Worm (Caenorhabditis elegans) whole organism, L2 larva: ENCODE results near the gene pro-1.
A peak's percentile ranks its signal among the peaks of the same experiment; 100 is the strongest.

ENCODE experiments used
- C34F6.9 ChIP-seq: fragments of 150-350 bp; optimal IDR thresholded peaks from 2 replicates; lab custom pipeline; 2014; ENCODE audit warnings: missing biosample characterization, missing genetic modification characterization
- F13H6.1 ChIP-seq: sonication (generic microtip); optimal IDR thresholded peaks from 2 replicates; lab custom pipeline; 2016; ENCODE audit warnings: missing genetic modification characterization, missing compliant biosample characterization
- R02D3.7 ChIP-seq: fragments of 150-350 bp; optimal IDR thresholded peaks from 2 replicates; lab custom pipeline; 2014; ENCODE audit warnings: missing biosample characterization, missing genetic modification characterization
- Y55F3AM.14 ChIP-seq: fragments of 200-800 bp; sonication (Bioruptor generic); optimal IDR thresholded peaks from 2 replicates; lab custom pipeline; 2018; ENCODE audit warnings: mild to moderate bottlenecking, missing genetic modification characterization, missing compliant biosample characterization
- ZK546.5 ChIP-seq: sonication (generic microtip); optimal IDR thresholded peaks from 2 replicates; lab custom pipeline; 2017; ENCODE audit warnings: missing biosample characterization, missing genetic modification characterization
- alr-1 ChIP-seq: fragments of 150-350 bp; optimal IDR thresholded peaks from 2 replicates; lab custom pipeline; 2014; ENCODE audit warnings: missing biosample characterization, missing genetic modification characterization
- aly-2 ChIP-seq: fragments of 150-350 bp; optimal IDR thresholded peaks from 2 replicates; lab custom pipeline; 2014; ENCODE audit warnings: missing biosample characterization, missing genetic modification characterization
- ama-1 ChIP-seq: fragments of 150-350 bp; optimal IDR thresholded peaks from 2 replicates; lab custom pipeline; 2018; ENCODE audit warnings: inconsistent platforms
- blmp-1 ChIP-seq: sonication (generic microtip); optimal IDR thresholded peaks from 2 replicates; lab custom pipeline; 2017; ENCODE audit warnings: missing genetic modification characterization, mild to moderate bottlenecking, missing compliant biosample characterization, antibody characterized with exemption, moderate library complexity; ENCODE audit not compliant: insufficient read depth
- ceh-16 ChIP-seq: fragments of 150-350 bp; optimal IDR thresholded peaks from 2 replicates; lab custom pipeline; 2014; ENCODE audit warnings: missing biosample characterization, missing genetic modification characterization
- ceh-82 ChIP-seq: fragments of 150-350 bp; optimal IDR thresholded peaks from 2 replicates; lab custom pipeline; 2014; ENCODE audit warnings: missing biosample characterization, missing genetic modification characterization
- crh-2 ChIP-seq: sonication (generic microtip); optimal IDR thresholded peaks from 2 replicates; lab custom pipeline; 2017; ENCODE audit warnings: missing biosample characterization, missing genetic modification characterization
- dmd-4 ChIP-seq: sonication (generic microtip); optimal IDR thresholded peaks from 2 replicates; lab custom pipeline; 2017; ENCODE audit warnings: missing biosample characterization, missing genetic modification characterization
- egl-27 ChIP-seq: sonication (generic microtip); optimal IDR thresholded peaks from 3 replicates; lab custom pipeline; 2017; ENCODE audit warnings: missing biosample characterization, missing genetic modification reagents, missing genetic modification characterization
- elt-1 ChIP-seq: fragments of 150-350 bp; optimal IDR thresholded peaks from 2 replicates; lab custom pipeline; 2014; ENCODE audit warnings: missing biosample characterization, missing genetic modification characterization
- elt-3 ChIP-seq: sonication (generic microtip); optimal IDR thresholded peaks from 2 replicates; lab custom pipeline; 2017; ENCODE audit warnings: missing biosample characterization, missing genetic modification characterization
- fos-1 ChIP-seq: fragments of 150-350 bp; optimal IDR thresholded peaks from 2 replicates; lab custom pipeline; 2014; ENCODE audit warnings: missing biosample characterization, missing genetic modification characterization
- gmeb-1 ChIP-seq: fragments of 150-350 bp; optimal IDR thresholded peaks from 2 replicates; lab custom pipeline; 2014; ENCODE audit warnings: missing biosample characterization, missing genetic modification characterization
- lin-11 ChIP-seq: fragments of 150-350 bp; sonication (generic microtip); optimal IDR thresholded peaks from 2 replicates; lab custom pipeline; 2014; ENCODE audit warnings: missing biosample characterization, missing genetic modification characterization, inconsistent platforms, mixed read lengths
- lin-13 ChIP-seq: fragments of 150-350 bp; optimal IDR thresholded peaks from 2 replicates; lab custom pipeline; 2014; ENCODE audit warnings: missing biosample characterization, missing genetic modification reagents, missing genetic modification characterization
- lin-39 ChIP-seq: fragments of 150-350 bp; optimal IDR thresholded peaks from 2 replicates; lab custom pipeline; 2014; ENCODE audit warnings: missing biosample characterization, missing genetic modification reagents, missing genetic modification characterization
- lsy-2 ChIP-seq, 2 experiments: fragments of 150-350 bp in 1 of 2; sonication (generic microtip) in 1 of 2; optimal IDR thresholded peaks; 2 replicates each; lab custom pipeline; 2014 to 2017; ENCODE audit warnings: missing biosample characterization in 2 of 2, missing genetic modification characterization in 2 of 2
- mab-5 ChIP-seq: fragments of 150-350 bp; optimal IDR thresholded peaks from 2 replicates; lab custom pipeline; 2014; ENCODE audit warnings: missing biosample characterization, missing genetic modification characterization
- mbf-1 ChIP-seq: sonication (generic microtip); optimal IDR thresholded peaks from 2 replicates; lab custom pipeline; 2017; ENCODE audit warnings: missing biosample characterization, missing genetic modification characterization
- mdl-1 ChIP-seq, 2 experiments: fragments of 150-350 bp in 1 of 2; sonication (generic microtip) in 1 of 2; optimal IDR thresholded peaks; 2 replicates each; lab custom pipeline; 2017; ENCODE audit warnings: missing biosample characterization in 2 of 2, missing genetic modification characterization in 2 of 2
- nhr-10 ChIP-seq: sonication (generic microtip); optimal IDR thresholded peaks from 2 replicates; lab custom pipeline; 2017; ENCODE audit warnings: missing biosample characterization, missing genetic modification characterization
- nhr-11 ChIP-seq: fragments of 150-350 bp; optimal IDR thresholded peaks from 2 replicates; lab custom pipeline; 2014; ENCODE audit warnings: missing biosample characterization, missing genetic modification characterization
- nhr-12 ChIP-seq: fragments of 150-350 bp; optimal IDR thresholded peaks from 2 replicates; lab custom pipeline; 2014; ENCODE audit warnings: missing biosample characterization, missing genetic modification characterization
- nhr-129 ChIP-seq: fragments of 150-350 bp; optimal IDR thresholded peaks from 2 replicates; lab custom pipeline; 2014; ENCODE audit warnings: missing biosample characterization, missing genetic modification characterization
- nhr-21 ChIP-seq: fragments of 150-350 bp; optimal IDR thresholded peaks from 2 replicates; lab custom pipeline; 2014; ENCODE audit warnings: missing biosample characterization, missing genetic modification characterization
- nhr-23 ChIP-seq: fragments of 150-350 bp; optimal IDR thresholded peaks from 2 replicates; lab custom pipeline; 2014; ENCODE audit warnings: missing biosample characterization, missing genetic modification reagents, missing genetic modification characterization
- nhr-237 ChIP-seq: fragments of 150-350 bp; optimal IDR thresholded peaks from 2 replicates; lab custom pipeline; 2014; ENCODE audit warnings: missing biosample characterization, missing genetic modification characterization
- nhr-25 ChIP-seq: fragments of 150-350 bp; sonication (generic microtip); optimal IDR thresholded peaks from 3 replicates; lab custom pipeline; 2014; ENCODE audit warnings: missing biosample characterization, missing genetic modification characterization
- nhr-6 ChIP-seq: fragments of 150-350 bp; optimal IDR thresholded peaks from 2 replicates; lab custom pipeline; 2014; ENCODE audit warnings: missing biosample characterization, missing genetic modification characterization
- nhr-77 ChIP-seq: fragments of 150-350 bp; optimal IDR thresholded peaks from 2 replicates; lab custom pipeline; 2014; ENCODE audit warnings: missing biosample characterization, missing genetic modification characterization
- peb-1 ChIP-seq: fragments of 150-350 bp; optimal IDR thresholded peaks from 2 replicates; lab custom pipeline; 2014; ENCODE audit warnings: missing biosample characterization, missing genetic modification characterization
- sem-4 ChIP-seq: fragments of 150-350 bp; optimal IDR thresholded peaks from 2 replicates; lab custom pipeline; 2014; ENCODE audit warnings: missing biosample characterization, missing genetic modification reagents, missing genetic modification characterization
- skn-1 ChIP-seq: sonication (generic microtip); optimal IDR thresholded peaks from 2 replicates; lab custom pipeline; 2017; ENCODE audit warnings: missing biosample characterization, missing genetic modification characterization
- sma-3 ChIP-seq: sonication (generic microtip); optimal IDR thresholded peaks from 2 replicates; lab custom pipeline; 2016; ENCODE audit warnings: missing genetic modification reagents, missing genetic modification characterization, missing compliant biosample characterization
- sma-9 ChIP-seq, 2 experiments: fragments of 150-350 bp in 1 of 2; sonication (generic microtip) in 1 of 2; optimal IDR thresholded peaks; 2 replicates each; lab custom pipeline; 2014 to 2016; ENCODE audit warnings: missing genetic modification characterization in 2 of 2, mild to moderate bottlenecking in 1 of 2, missing biosample characterization in 1 of 2, missing compliant biosample characterization in 1 of 2, missing genetic modification reagents in 1 of 2, moderate library complexity in 1 of 2
- snpc-4 ChIP-seq: fragments of 150-350 bp; optimal IDR thresholded peaks from 2 replicates; lab custom pipeline; 2014; ENCODE audit warnings: missing biosample characterization, missing genetic modification characterization
- unc-39 ChIP-seq: fragments of 150-350 bp; optimal IDR thresholded peaks from 2 replicates; lab custom pipeline; 2014; ENCODE audit warnings: missing biosample characterization, missing genetic modification characterization
- unc-55 ChIP-seq: fragments of 150-350 bp; sonication (generic microtip); optimal IDR thresholded peaks from 3 replicates; lab custom pipeline; 2014; ENCODE audit warnings: missing biosample characterization, missing genetic modification reagents, missing genetic modification characterization
- unc-62 ChIP-seq: fragments of 150-350 bp; optimal IDR thresholded peaks from 2 replicates; lab custom pipeline; 2014; ENCODE audit warnings: missing biosample characterization, missing genetic modification reagents, missing genetic modification characterization
- zag-1 ChIP-seq: fragments of 150-350 bp; optimal IDR thresholded peaks from 2 replicates; lab custom pipeline; 2014; ENCODE audit warnings: missing biosample characterization, missing genetic modification characterization
- ztf-1 ChIP-seq: fragments of 200-800 bp; sonication (Bioruptor generic); conservative IDR thresholded peaks from 2 replicates; pipeline ENCODE4 v1.3.6; 2022; ENCODE audit warnings: missing genetic modification characterization, missing compliant biosample characterization
- ztf-11 ChIP-seq: sonication (generic microtip); optimal IDR thresholded peaks from 2 replicates; lab custom pipeline; 2017; ENCODE audit warnings: missing biosample characterization, missing genetic modification characterization
- ztf-4 ChIP-seq: fragments of 150-350 bp; optimal IDR thresholded peaks from 2 replicates; lab custom pipeline; 2014; ENCODE audit warnings: missing biosample characterization, missing genetic modification characterization

Gene pro-1

ce11 chrII:10548778-10549671 is 7.2 kb upstream of the pro-1 start:
- no peak for TF ChIP-seq R02D3.7
- TF ChIP-seq zag-1 (tag; lab: Kevin White, UChicago), result peak; percentile 88
- TF ChIP-seq blmp-1 (tag; lab: Kevin White, UChicago), result peak; percentile 50
- no peak for TF ChIP-seq nhr-12 (tag; lab: Kevin White, UChicago)
- TF ChIP-seq F13H6.1 (tag; lab: Kevin White, UChicago), result peak; percentile 89
- TF ChIP-seq peb-1 (tag; lab: Kevin White, UChicago), result peak; percentile 58
- no peak for TF ChIP-seq nhr-10
- peak; percentile 82 for TF ChIP-seq mab-5 (tag; lab: Kevin White, UChicago)
- no peak for TF ChIP-seq ZK546.5 (tag; lab: Kevin White, UChicago)
- TF ChIP-seq dmd-4 (tag; lab: Kevin White, UChicago), result no peak
- TF ChIP-seq ztf-4 (tag; lab: Kevin White, UChicago), result peak; percentile 78
- TF ChIP-seq elt-3, result no peak
- TF ChIP-seq nhr-25, result peak; percentile 83
- TF ChIP-seq sma-9 (GFP tag; optimal IDR thresholded peaks at IDR 0.05; lab: Kevin White, UChicago), result peak; percentile 88
- TF ChIP-seq sma-9 (tag; optimal IDR thresholded peaks at IDR 0.05; lab: Kevin White, UChicago), result no peak
- TF ChIP-seq gmeb-1, result peak; percentile 64
- peak; percentile 56 for TF ChIP-seq ceh-82 (tag; lab: Kevin White, UChicago)
- no peak for TF ChIP-seq skn-1
- no peak for TF ChIP-seq aly-2 (tag; lab: Kevin White, UChicago)
- peak; percentile 71 for TF ChIP-seq crh-2
- TF ChIP-seq mbf-1, result no peak
- TF ChIP-seq mdl-1 (tag; optimal IDR thresholded peaks at IDR 0.05; lab: Kevin White, UChicago), result peak; percentile 93
- TF ChIP-seq nhr-11, result peak; percentile 40
- TF ChIP-seq sma-3 (GFP tag; lab: Kevin White, UChicago), result peak; percentile 61
- TF ChIP-seq lsy-2 (tag; optimal IDR thresholded peaks at IDR 0.05; lab: Kevin White, UChicago), result peak; percentile 70 to 85
- peak; percentile 29 for TF ChIP-seq nhr-6 (tag; lab: Kevin White, UChicago)
- peak; percentile 57 for TF ChIP-seq Y55F3AM.14 (GFP tag; lab: Kevin White, UChicago)
- peak; percentile 86 for TF ChIP-seq lin-13 (GFP tag; lab: Kevin White, UChicago)
- TF ChIP-seq sem-4, result peak; percentile 91
- TF ChIP-seq ceh-16, result peak; percentile 80
- TF ChIP-seq nhr-237, result no peak
- TF ChIP-seq unc-62, result no peak
- peak; percentile 90 for TF ChIP-seq C34F6.9 (tag; lab: Kevin White, UChicago)
- no peak for TF ChIP-seq alr-1 (tag; lab: Kevin White, UChicago)
- peak; percentile 89 for TF ChIP-seq egl-27
- no peak for TF ChIP-seq elt-1
- TF ChIP-seq lin-39 (tag; lab: Kevin White, UChicago), result no peak
- TF ChIP-seq lin-11 (tag; lab: Kevin White, UChicago), result peak; percentile 93
- peak; percentile 92 for TF ChIP-seq nhr-129
- TF ChIP-seq nhr-23 (tag; lab: Kevin White, UChicago), result no peak
- TF ChIP-seq ztf-1 (GFP tag; lab: Robert Waterston, UW), result no peak
- TF ChIP-seq ama-1 (lab: Kevin White, UChicago), result peak; percentile 95
- no peak for TF ChIP-seq unc-39 (tag; lab: Kevin White, UChicago)
- no peak for TF ChIP-seq snpc-4 (tag; lab: Kevin White, UChicago)
- TF ChIP-seq nhr-21 (tag; lab: Kevin White, UChicago), result peak; percentile 66
- no peak for TF ChIP-seq nhr-77 (tag; lab: Kevin White, UChicago)
- no peak for TF ChIP-seq ztf-11
- TF ChIP-seq fos-1, result peak; percentile 58
- peak; percentile 84 for TF ChIP-seq unc-55 (GFP tag; lab: Kevin White, UChicago)
